Fruit fly (Drosophila melanogaster): ENCODE results near the gene Gbeta5.
A peak's percentile ranks its signal among the peaks of the same experiment; 100 is the strongest.

The Gbeta5 gene

DNA sequence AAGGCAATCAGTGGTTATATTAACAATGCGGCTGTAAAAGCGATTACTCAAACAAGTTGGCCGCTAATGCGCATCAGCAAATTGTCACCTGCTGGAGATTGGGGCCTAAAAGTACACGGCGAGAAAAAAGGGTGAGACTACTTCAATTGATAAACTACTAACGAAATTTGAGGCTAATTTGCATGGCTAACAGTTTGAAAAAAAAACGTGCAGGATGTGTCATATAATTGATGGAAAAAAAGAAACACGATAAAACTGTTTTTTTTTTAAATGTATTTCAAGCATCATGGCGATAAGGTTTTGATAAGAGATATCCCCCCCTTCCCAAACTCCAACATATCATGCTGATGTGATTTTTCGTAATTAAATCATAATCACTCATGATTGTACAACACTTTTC, 39.4 kb downstream of the Gbeta5 start (continued):
- TF ChIP-seq CG6654 (GFP tag; optimal IDR thresholded peaks at IDR 0.05) (no peak), Aef1 (GFP tag; IDR thresholded peaks at IDR 0.05) (peak; percentile 41; the same call in 1 of the 3 replicates), CG13624 (GFP tag; optimal IDR thresholded peaks at IDR 0.05) (peak; percentile 65), CG10654 (GFP tag; optimal IDR thresholded peaks at IDR 0.05) (no peak), dysf (GFP tag; IDR thresholded peaks at IDR 0.05) (peak; percentile 65; the same call in 2 of the 3 replicates), nau (GFP tag; optimal IDR thresholded peaks at IDR 0.05) (peak; percentile 27), MBD-R2 (GFP tag; IDR thresholded peaks at IDR 0.05) (peak; percentile 29; the same call in 1 of the 2 replicates), stc (GFP tag; IDR thresholded peaks at IDR 0.05) (0 out of 2 replicates have a peak, but pooled peaks have one; percentile 12), CG8290 (GFP tag; optimal IDR thresholded peaks at IDR 0.05) (no peak), CG8290 (tag; optimal IDR thresholded peaks at IDR 0.05) (peak in 1 of 2 experiments; percentile 5), ranshi (GFP tag; IDR thresholded peaks at IDR 0.05) (peak; percentile 15; the same call in 1 of the 2 replicates), GATAe (GFP tag; conservative IDR thresholded peaks at IDR 0.05) (peak; percentile 70), unpg (GFP tag; optimal IDR thresholded peaks at IDR 0.05) (peak; percentile 30), Hsf (GFP tag; optimal IDR thresholded peaks at IDR 0.05) (peak; percentile 1), jigr1 (GFP tag; IDR thresholded peaks at IDR 0.05) (0 out of 3 replicates have a peak, but pooled peaks have one; percentile 16), D19B (GFP tag; optimal IDR thresholded peaks at IDR 0.05) (peak; percentile 37), Tbp (GFP tag; optimal IDR thresholded peaks at IDR 0.05) (no peak), Sox102F (GFP tag; optimal IDR thresholded peaks at IDR 0.05) (peak; percentile 1), CG3281 (GFP tag; optimal IDR thresholded peaks at IDR 0.05) (peak; percentile 56), Rfx (GFP tag; IDR thresholded peaks at IDR 0.05) (peak; percentile 70), CG16779 (GFP tag; IDR thresholded peaks at IDR 0.05) (no peak), zfh2 (GFP tag; optimal IDR thresholded peaks at IDR 0.05) (peak; percentile 3), dpn (GFP tag; optimal IDR thresholded peaks at IDR 0.05) (peak; percentile 7 to 52), C15 (GFP tag; IDR thresholded peaks at IDR 0.05) (0 out of 3 replicates have a peak, but pooled peaks have one; percentile 13), row (GFP tag; IDR thresholded peaks at IDR 0.05) (peak; percentile 66), CoRest (tag; optimal IDR thresholded peaks at IDR 0.05) (peak; percentile 28), CG18619 (GFP tag; optimal IDR thresholded peaks at IDR 0.05) (peak; percentile 18), Atf6 (GFP tag; IDR thresholded peaks at IDR 0.05) (peak; percentile 57; the same call in 1 of the 2 replicates), sima (GFP tag; optimal IDR thresholded peaks at IDR 0.05) (no peak), unc-4 (GFP tag; IDR thresholded peaks at IDR 0.05; ENCODE audit: partially characterized antibody) (no peak), Antp (GFP tag; optimal IDR thresholded peaks at IDR 0.05) (peak; percentile 5), Oli (tag; optimal IDR thresholded peaks at IDR 0.05) (peak; percentile 25), CG4617 (GFP tag; optimal IDR thresholded peaks at IDR 0.05; ENCODE audit: borderline replicate concordance) (no peak), CG7839 (tag; optimal IDR thresholded peaks at IDR 0.05) (peak; percentile 53), gro (GFP tag; optimal IDR thresholded peaks at IDR 0.05) (peak; percentile 31), jumu (GFP tag; optimal IDR thresholded peaks at IDR 0.05) (peak; percentile 7), caup (GFP tag; optimal IDR thresholded peaks at IDR 0.05; ENCODE audit: severe bottlenecking) (peak; percentile 46), CG7786 (GFP tag; optimal IDR thresholded peaks at IDR 0.05) (peak; percentile 4), Taf1 (GFP tag; IDR thresholded peaks at IDR 0.05) (0 out of 2 replicates have a peak, but pooled peaks have one; percentile 25)

- TF ChIP-seq sr (GFP tag; IDR thresholded peaks at IDR 0.05) = peak; percentile 15; the same call in 1 of the 3 replicates
- TF ChIP-seq crol (GFP tag; IDR thresholded peaks at IDR 0.05) = peak; percentile 88
- TF ChIP-seq Sin3A (optimal IDR thresholded peaks at IDR 0.05) = no peak
- no peak for TF ChIP-seq CG11093 (GFP tag; IDR thresholded peaks at IDR 0.05)
- TF ChIP-seq pan (optimal IDR thresholded peaks at IDR 0.05) = no peak
- TF ChIP-seq pan (GFP tag; optimal IDR thresholded peaks at IDR 0.05 in 1 of 2, IDR thresholded peaks at IDR 0.05 in 1 of 2) = peak in 1 of 2 experiments; percentile 14
- no peak for TF ChIP-seq NC2α (GFP tag; optimal IDR thresholded peaks at IDR 0.05)
- TF ChIP-seq sug (tag; optimal IDR thresholded peaks at IDR 0.05) = peak; percentile 26
- TF ChIP-seq trh (GFP tag; optimal IDR thresholded peaks at IDR 0.05) = no peak
- TF ChIP-seq chinmo (GFP tag; IDR thresholded peaks at IDR 0.05; ENCODE audit: partially characterized antibody) = peak; percentile 90; the same call in 2 of the 4 replicates
Measured at dm6 chrX:8110984-8111383, 41.1 kb downstream of the Gbeta5 start.

All from whole organism, embryonic.